Fruit fly (Drosophila melanogaster) whole organism, pupa: Measurements from ENCODE around the gene CG13067.

Source experiments
- CG14655 ChIP-seq: fragments of 200-800 bp; sonication (Bioruptor generic); optimal IDR thresholded peaks from 3 replicates; lab custom pipeline; 2017; ENCODE audit warnings: mild to moderate bottlenecking, missing biosample characterization, missing genetic modification reagents, missing genetic modification characterization
- CG17806 ChIP-seq: fragments of 200-800 bp; sonication (Bioruptor generic); optimal IDR thresholded peaks from 2 replicates; lab custom pipeline; 2018; ENCODE audit warnings: missing biosample characterization, mild to moderate bottlenecking, missing genetic modification characterization, moderate library complexity
- Pif1A ChIP-seq: fragments of 200-800 bp; sonication (Bioruptor generic); optimal IDR thresholded peaks from 3 replicates; lab custom pipeline; 2016; ENCODE audit warnings: missing biosample characterization, missing genetic modification characterization
- Snoo ChIP-seq: fragments of 200-800 bp; sonication (Bioruptor generic); optimal IDR thresholded peaks from 3 replicates; lab custom pipeline; 2017; ENCODE audit warnings: missing biosample characterization, mild to moderate bottlenecking, missing genetic modification characterization, inconsistent platforms

DNA sequence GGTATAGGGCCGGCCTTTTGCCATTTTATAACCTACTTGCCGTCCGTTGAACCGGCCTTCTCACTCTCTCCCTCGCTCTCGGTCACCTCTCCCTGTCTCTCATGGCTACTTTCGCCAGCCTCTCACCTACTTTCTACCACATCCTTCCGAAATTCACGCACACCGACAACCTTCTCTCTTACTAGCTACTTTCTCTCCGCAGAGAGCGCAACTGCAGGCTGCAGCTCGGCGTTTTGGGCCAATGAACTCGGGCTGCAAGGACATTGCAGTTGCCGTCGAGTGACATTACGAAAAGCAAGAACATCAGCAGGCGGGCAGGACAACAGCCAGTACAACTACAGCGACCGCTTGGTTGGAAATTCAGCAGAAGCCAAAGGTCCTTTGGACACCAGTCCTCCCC, 29.8 kb upstream of the CG13067 start:
- no peak for TF ChIP-seq Snoo (tag; lab: Kevin White, UChicago)
- no peak for TF ChIP-seq CG17806 (tag; lab: Kevin White, UChicago)
- no peak for TF ChIP-seq Pif1A
- no peak for TF ChIP-seq CG14655 (GFP tag; lab: Kevin White, UChicago)
